Worm (Caenorhabditis elegans): ENCODE data around the gene exl-1.

DNA sequence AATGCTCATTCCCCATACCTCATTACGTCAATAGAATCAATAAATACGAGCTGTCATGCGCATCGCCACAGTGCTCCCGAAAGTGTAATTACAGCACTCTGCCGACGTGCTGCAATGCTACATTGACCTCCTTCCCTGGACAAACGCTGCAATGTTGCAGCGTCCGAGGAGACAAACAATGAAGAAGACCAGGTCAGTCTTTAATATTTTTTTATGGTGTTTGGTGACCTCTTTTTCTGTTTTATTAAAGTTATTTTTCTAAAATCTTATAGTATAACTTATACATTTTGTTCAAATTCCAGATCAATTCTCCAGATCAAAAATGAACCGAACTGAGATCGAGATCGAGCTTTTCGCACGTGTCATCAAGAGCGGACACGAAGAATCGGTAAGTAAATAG, 31.8 kb downstream of the exl-1 start, which contains the start of gene sdz-26:
- TF ChIP-seq nhr-12 (tag; optimal IDR thresholded peaks at IDR 0.05): no peak
- no peak for TF ChIP-seq nhr-28 (tag; optimal IDR thresholded peaks at IDR 0.05)
- no peak for TF ChIP-seq unc-39 (tag; optimal IDR thresholded peaks at IDR 0.05)
- no peak for TF ChIP-seq lin-13 (tag; optimal IDR thresholded peaks at IDR 0.05)
- no peak for TF ChIP-seq mls-2 (tag; optimal IDR thresholded peaks at IDR 0.05)
- TF ChIP-seq lsy-2 (tag; optimal IDR thresholded peaks at IDR 0.05): no peak
- TF ChIP-seq pha-4 (tag; optimal IDR thresholded peaks at IDR 0.05): no peak
- TF ChIP-seq nhr-237 (tag; optimal IDR thresholded peaks at IDR 0.05): no peak

Data from whole organism, mixed stage, embryonic.